Fruit fly (Drosophila melanogaster): ENCODE measurements around the gene Syx1A.

DNA sequence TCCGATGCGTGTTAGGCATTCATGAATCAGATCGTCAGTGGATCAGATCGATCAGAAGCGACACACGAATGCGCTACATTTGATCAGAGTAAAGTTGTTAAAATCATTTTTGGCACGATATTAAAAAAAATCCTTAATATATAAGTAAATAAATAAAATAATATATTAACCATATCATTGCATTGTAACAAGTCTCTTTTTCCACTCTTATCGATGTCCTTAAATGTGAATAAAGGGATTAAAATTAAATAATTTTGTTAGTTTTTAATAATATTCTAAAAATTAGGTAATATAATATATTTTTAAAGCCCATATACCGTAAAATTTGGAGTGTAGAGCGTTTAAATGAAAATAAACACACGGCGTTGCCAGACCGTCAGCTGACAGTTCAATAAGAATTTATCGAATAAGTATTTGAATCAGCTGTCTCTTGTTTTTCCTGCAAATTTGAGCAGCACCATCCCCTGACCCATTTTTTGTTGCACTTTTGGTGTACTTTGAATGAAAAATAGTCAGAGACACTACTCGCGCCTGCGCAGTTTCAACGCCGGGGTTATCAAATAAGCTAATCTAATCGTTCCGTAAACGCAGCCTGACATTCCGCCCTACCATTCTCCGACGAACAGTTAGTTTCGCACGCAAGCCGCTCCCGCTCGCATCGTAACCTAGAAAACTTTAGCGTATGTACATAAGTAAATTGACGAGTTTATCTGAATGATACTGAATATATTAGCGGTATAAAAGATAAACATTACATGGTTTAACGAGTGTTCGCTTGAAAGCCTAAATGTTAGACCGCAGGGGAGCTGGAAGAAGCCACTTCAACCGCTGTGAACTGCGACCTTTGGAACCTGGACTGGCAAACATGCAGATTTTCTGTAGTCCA is 46.6 kb upstream of the Syx1A start, which contains the start of the genes p38a and CG6178:
- peak; percentile 73 for TF ChIP-seq ey (GFP tag; optimal IDR thresholded peaks at IDR 0.05)
- TF ChIP-seq dsf (GFP tag; optimal IDR thresholded peaks at IDR 0.05; ENCODE audit: borderline replicate concordance) = peak; percentile 66
- TF ChIP-seq Rel (GFP tag; optimal IDR thresholded peaks at IDR 0.05) = peak; percentile 37
- peak; percentile 86 for TF ChIP-seq Rel (tag; optimal IDR thresholded peaks at IDR 0.05)
- TF ChIP-seq h (GFP tag; optimal IDR thresholded peaks at IDR 0.05) = peak; percentile 86
- TF ChIP-seq rgr (GFP tag; optimal IDR thresholded peaks at IDR 0.05) = peak; percentile 95
- TF ChIP-seq psq (GFP tag; optimal IDR thresholded peaks at IDR 0.05) = peak; percentile 97
